Fruit fly (Drosophila melanogaster) ovary, adult (tissue): ENCODE measurements around the gene Zdhhc8.

ENCODE experiments used
- CG17801 ChIP-seq: fragments of 200-800 bp; optimal IDR thresholded peaks from 2 replicates; lab custom pipeline; 2019; ENCODE audit warnings: missing biosample characterization, mild to moderate bottlenecking, missing genetic modification characterization, moderate library complexity; ENCODE audit not compliant: partially characterized antibody

The Zdhhc8 gene

dm6 chrX:9343480-9344477 lies 12.2 kb downstream of the Zdhhc8 start:
- TF ChIP-seq CG17801 (GFP tag; lab: Kevin White, UChicago): peak; percentile 84

- no peak for TF ChIP-seq CG17801 (GFP tag; lab: Kevin White, UChicago)
Observed at dm6 chrX:9332208-9332607, 23.8 kb downstream of the Zdhhc8 start.

- no peak for TF ChIP-seq CG17801 (GFP tag; lab: Kevin White, UChicago)
Observed at dm6 chrX:9330387-9330786, 25.6 kb downstream of the Zdhhc8 start, which contains the start of gene CG34450. CG34450 (minus strand) TSS chrX:9330487.

dm6 chrX:9319140-9319539 lies 36.9 kb downstream of the Zdhhc8 start, which contains the start of the genes c12.1 and c12.2:
c12.1 (minus strand) TSS chrX:9319223.
c12.2 (plus strand) TSS chrX:9319359.
- TF ChIP-seq CG17801 (GFP tag; lab: Kevin White, UChicago): no peak

dm6 chrX:9317100-9317499 lies 38.9 kb downstream of the Zdhhc8 start:
- no peak for TF ChIP-seq CG17801 (GFP tag; lab: Kevin White, UChicago)

- no peak for TF ChIP-seq CG17801 (GFP tag; lab: Kevin White, UChicago)
Observed at dm6 chrX:9309959-9310658, 45.9 kb downstream of the Zdhhc8 start.

- peak; percentile 78 for TF ChIP-seq CG17801 (GFP tag; lab: Kevin White, UChicago)
Observed at dm6 chrX:9305735-9306134, 50.3 kb downstream of the Zdhhc8 start.

dm6 chrX:9297661-9298433 lies 58.2 kb downstream of the Zdhhc8 start:
- TF ChIP-seq CG17801 (GFP tag; lab: Kevin White, UChicago): no peak

dm6 chrX:9296518-9296917 lies 59.5 kb downstream of the Zdhhc8 start:
- TF ChIP-seq CG17801 (GFP tag; lab: Kevin White, UChicago): no peak

- no peak for TF ChIP-seq CG17801 (GFP tag; lab: Kevin White, UChicago)
Observed at dm6 chrX:9295518-9295917, 60.5 kb downstream of the Zdhhc8 start.

dm6 chrX:9291270-9291669 lies 64.8 kb downstream of the Zdhhc8 start:
- TF ChIP-seq CG17801 (GFP tag; lab: Kevin White, UChicago): no peak

- TF ChIP-seq CG17801 (GFP tag; lab: Kevin White, UChicago): no peak
Observed at dm6 chrX:9286386-9286785, 69.6 kb downstream of the Zdhhc8 start.

- TF ChIP-seq CG17801 (GFP tag; lab: Kevin White, UChicago): no peak
Observed at dm6 chrX:9284024-9284738, 71.8 kb downstream of the Zdhhc8 start, which contains the start of gene lz. lz (plus strand) TSS chrX:9284649.

- TF ChIP-seq CG17801 (GFP tag; lab: Kevin White, UChicago): peak; percentile 18
Observed at dm6 chrX:9282783-9283289, 73.2 kb downstream of the Zdhhc8 start, which contains the start of gene c11.1. c11.1 (minus strand) TSS chrX:9283117.
